Fruit fly (Drosophila melanogaster): ENCODE data around the gene fog.
"Not testable (repeated sequence)": the region's sequence is repeated elsewhere in the genome, so short reads cannot be mapped to it uniquely, and the experiment has no call there.

fog gene

DNA sequence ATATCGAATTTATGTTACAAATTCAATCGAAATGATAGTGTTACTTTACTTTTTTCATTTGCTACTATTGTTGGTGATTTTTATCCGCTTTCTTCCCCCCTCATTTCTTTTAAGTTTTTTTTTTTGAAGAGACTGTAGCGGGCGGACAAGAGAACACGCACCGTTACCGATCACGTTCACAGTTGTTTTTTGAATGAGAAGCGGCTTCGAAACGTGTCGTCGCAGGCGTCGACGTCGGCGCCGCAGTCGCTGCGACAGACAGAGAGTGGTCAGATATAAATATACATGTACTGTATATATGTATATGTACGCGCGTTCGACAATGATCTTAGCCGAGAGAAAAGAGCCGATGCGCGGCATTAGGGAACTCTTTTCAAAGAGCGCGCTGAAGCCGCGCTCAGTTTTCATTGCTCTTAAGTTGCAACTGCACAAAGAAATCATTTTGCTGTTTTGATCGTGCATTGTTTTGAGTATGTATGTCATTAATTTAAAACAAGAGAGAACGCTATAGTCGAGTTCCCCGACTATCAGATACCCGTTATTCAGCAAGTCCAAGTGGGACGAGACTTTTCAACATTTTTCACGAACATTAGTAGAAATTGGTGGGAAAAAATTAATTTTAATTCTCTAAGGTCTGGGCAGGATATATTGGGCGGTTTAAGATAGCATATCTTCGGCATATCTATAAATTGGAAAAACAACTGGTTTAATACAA, at the start of gene fog:
Gene fog (minus strand): TSS at position 201 of the 715 bp plus-strand sequence.
- TF ChIP-seq CG8478 (optimal IDR thresholded peaks at IDR 0.05): no peak
- TF ChIP-seq CTCF (optimal IDR thresholded peaks at IDR 0.05): no peak

DNA sequence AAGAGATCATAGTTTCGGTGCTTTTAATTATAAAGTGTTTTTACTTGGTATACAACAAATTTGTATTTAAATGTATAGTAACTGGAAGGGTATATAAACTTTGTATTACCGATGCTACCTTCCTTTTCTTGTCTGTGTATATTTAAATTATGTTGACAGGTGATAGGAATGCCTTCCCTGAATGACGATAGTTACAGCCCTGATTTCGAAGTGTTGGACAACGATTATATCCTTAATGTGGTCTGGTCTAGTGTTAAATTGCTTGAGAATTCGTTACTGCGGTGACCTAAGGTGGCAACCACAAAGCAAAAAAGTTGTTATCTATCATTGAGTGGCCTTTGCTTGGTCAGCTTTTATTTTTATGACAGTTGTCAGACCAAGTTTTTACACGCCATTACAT, 17.5 kb upstream of the fog start, which contains the start of gene CG34334:
Gene CG34334 (plus strand): TSS at position 301 of the 400 bp plus-strand sequence.
- no peak for TF ChIP-seq CG8478 (optimal IDR thresholded peaks at IDR 0.05)
- TF ChIP-seq CTCF (optimal IDR thresholded peaks at IDR 0.05): no peak

DNA sequence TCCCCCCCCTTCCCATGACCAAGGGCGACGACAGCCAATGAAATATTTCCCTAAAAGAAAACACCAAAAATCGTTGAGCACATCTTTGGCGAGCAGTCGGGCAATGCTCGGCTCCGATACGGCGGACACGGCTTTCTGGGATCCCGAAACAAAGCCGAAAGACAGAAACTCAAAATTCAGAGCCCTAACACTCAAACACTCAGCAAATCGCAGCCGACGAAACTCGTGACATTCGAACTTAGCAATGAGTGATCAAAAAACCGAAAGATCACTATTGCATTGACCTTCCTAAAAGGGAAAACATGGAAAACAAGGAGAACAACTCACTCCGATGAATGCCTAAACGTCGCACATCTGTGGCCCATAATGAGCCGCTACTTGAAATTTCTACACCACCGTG, 4.3 kb upstream of the fog start:
- TF ChIP-seq CG8478 (optimal IDR thresholded peaks at IDR 0.05) (no peak), CTCF (optimal IDR thresholded peaks at IDR 0.05) (no peak)

DNA sequence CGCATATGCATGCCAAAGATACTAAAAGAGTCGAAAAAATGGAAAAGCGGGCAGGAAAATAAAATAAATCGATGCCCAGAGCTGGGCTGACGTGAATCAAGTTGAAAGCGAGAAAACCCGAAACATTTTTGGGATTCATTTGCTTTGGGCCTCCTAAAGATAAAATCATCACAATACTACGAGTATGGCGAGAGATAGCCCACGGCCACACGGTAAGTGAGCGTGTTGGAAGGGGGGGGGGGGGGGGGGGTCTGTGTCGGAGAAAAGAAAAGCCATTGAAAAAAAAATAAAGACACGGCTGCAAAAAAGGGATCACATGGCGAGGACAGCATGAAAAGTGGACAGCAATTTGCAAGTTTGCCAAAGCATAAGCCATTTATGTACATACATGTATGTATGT, 3.1 kb upstream of the fog start:
- TF ChIP-seq CTCF (optimal IDR thresholded peaks at IDR 0.05) (no peak), CG8478 (optimal IDR thresholded peaks at IDR 0.05) (no peak)

DNA sequence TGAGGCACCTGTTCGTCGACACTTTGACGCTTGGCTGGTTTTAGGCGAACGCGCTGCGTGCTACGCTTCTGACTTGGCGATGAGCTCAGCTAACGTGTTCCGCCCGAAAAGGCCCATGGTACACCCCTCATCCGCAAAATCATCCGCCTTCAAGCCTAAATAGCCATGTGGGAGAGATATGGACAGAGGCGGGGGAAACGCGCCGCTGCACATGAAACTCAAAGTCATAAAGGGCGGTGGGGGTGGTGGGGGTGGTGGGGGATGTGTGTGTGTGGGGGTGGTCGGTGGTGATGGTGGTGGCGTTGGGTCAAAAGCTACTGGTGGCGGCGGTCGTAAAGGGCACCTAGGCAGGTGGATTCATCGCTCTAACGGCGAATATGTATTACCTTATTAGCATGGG, 3.7 kb downstream of the fog start:
- no peak for TF ChIP-seq CTCF (optimal IDR thresholded peaks at IDR 0.05)
- no peak for TF ChIP-seq CG8478 (optimal IDR thresholded peaks at IDR 0.05)

DNA sequence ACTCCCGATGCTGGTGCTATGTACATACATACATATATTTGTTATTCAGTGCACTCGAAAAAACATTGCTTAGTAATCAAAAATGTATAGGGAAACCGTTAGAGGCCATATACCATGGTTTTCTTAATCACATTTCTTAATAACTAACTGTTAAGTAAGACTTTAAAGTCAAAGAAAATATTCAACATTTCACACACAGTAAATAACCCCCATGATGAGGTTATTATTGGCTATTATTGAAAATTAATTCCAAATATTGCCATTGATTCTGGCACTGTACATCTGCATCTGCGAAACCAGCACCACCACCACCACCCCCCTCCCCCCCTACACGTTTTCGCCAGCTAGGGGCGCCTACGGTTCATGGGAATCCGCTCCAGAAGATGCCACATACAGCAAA, 7.7 kb downstream of the fog start:
- TF ChIP-seq CTCF (optimal IDR thresholded peaks at IDR 0.05): no peak
- TF ChIP-seq CG8478 (optimal IDR thresholded peaks at IDR 0.05): no peak

DNA sequence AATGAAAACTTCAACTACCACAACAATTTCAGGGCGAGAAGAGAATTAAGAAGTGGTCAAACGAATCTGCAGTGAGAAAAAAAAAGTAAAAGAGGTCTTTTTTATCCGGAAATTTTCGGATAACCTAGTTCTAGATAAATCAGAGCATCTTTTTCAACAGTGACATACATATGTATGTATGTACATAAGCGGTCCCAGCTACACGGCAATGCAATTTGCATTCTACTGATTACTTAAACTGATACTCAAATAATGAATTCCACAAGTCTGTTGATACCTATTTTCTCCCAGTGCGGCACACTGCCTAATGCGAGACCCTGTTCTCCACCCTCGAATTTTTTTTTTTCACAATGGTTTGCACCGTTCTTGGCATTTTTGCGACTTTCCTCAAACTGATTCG, 8.6 kb downstream of the fog start:
- TF ChIP-seq CTCF (optimal IDR thresholded peaks at IDR 0.05) (no peak), CG8478 (optimal IDR thresholded peaks at IDR 0.05) (no peak)

DNA sequence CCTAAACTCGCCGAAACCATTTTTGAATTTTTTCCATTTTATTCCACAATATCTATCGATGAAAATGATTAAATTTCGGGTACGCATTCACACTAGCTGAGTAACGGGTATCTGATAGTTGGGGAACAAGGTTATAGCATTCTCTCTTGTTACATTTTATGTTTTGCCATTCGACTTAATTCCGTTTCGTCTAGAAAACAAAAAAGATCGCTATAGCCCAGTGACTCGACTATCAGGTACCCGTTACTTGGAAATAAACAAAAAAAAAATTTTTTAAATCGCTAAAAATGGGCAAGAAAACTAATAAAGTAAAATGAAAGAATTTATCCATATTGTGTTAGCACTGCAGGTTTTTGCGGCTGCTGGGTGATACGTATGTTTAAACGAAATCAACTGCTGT, 16.6 kb downstream of the fog start:
- no peak for TF ChIP-seq CG8478 (optimal IDR thresholded peaks at IDR 0.05)
- TF ChIP-seq CTCF (optimal IDR thresholded peaks at IDR 0.05): no peak

DNA sequence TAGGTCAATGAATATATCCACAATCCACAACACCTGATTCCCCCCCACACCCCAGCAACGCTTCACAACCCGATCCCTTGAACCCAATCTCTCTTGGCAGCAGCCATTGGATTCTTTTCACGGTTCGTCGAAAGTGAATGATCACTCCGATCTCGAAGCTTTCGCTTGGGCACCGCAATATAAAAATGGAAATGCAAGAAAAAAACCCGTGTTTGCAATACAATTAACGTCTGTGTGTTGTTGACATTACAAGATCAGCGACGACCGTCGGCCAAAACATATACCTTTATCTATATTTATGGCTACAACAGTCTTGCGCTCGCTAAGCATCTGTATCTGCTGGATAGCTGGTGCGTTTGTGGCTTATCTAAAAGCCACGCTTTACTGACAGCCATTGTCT, 17.7 kb downstream of the fog start:
- TF ChIP-seq CTCF (optimal IDR thresholded peaks at IDR 0.05) (no peak), CG8478 (optimal IDR thresholded peaks at IDR 0.05) (no peak)

DNA sequence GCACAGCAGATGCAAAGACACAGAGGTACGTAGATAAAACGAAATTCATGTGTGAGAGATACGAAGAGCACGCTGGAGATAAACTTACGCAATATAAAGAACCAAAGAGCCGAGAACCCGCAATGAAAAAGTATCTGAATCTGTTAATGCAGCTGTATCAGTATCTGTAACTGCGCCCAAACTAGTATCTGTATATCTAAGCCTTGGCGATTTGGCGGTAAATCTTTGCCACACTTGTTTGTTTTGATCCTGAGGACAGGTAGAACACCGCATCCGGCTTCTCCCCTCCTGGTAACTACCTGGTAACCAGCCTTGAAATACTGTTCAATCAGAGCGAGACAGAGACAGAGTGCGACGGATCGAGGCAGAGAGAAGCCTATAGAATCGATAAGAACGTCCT, 18.6 kb downstream of the fog start:
- TF ChIP-seq CTCF (optimal IDR thresholded peaks at IDR 0.05) (no peak), CG8478 (optimal IDR thresholded peaks at IDR 0.05) (no peak)

DNA sequence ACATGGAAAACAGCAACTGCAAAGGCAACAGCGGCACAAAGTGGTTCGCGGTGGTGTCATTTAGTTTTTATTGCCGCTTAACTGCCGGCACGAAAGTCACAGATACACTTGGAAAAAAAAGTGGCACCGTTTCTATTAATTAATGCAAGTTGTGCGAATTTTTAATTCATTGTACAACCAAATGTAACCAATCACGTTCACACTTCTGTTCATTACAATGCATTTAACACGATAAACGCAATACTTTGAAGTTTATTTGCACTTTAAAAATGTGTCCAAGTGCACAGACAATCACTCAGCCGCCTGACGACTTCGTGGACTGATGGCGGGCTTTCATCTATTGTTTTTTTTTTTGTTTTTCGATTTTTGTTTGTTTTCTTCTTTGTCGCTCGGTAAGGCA, 21.5 kb downstream of the fog start:
- TF ChIP-seq CTCF (optimal IDR thresholded peaks at IDR 0.05): no peak
- TF ChIP-seq CG8478 (optimal IDR thresholded peaks at IDR 0.05): no peak

DNA sequence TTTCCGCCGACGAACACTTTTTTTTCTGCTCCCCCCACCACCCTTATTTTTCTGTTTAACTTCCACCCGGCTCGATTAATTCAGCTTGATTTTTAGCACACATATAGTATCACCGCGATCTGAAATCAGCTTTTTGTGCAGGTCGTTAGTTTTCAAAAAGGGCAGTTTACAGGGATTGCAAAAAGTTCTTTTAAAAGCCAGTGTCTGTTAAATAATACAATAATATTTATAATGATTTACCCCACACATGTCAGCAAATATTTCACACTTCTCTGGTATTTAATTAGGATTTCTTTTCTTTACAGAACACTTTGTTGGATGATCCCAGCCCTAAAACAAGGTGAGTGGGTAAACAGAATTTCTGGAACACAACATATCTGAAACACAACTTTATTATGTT, 22.9 kb downstream of the fog start, which contains the start of gene CG42346:
Gene CG42346 (plus strand): TSS at position 301 of the 400 bp plus-strand sequence.
- TF ChIP-seq CG8478 (optimal IDR thresholded peaks at IDR 0.05) (no peak), CTCF (optimal IDR thresholded peaks at IDR 0.05) (no peak)

DNA sequence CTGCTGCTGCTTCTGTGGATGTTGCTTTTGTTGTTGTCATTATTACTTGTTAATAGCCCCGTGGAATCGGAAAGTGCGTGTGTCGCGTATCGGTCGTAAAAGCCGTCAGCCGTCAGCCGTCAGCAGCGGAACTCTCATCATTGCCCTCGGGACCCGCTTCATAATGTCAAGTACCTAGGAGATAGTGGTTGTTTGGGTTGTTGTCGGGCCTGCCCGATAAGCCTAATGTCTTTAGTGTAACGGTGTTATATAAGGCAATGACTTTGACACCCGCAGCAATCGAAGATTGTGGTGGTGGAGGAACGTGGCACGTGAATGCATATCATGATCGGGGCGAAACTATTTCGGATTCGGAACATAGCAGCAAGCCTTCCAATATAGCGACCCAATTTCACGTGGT, 24.5 kb downstream of the fog start:
- no peak for TF ChIP-seq CTCF (optimal IDR thresholded peaks at IDR 0.05)
- TF ChIP-seq CG8478 (optimal IDR thresholded peaks at IDR 0.05): no peak

DNA sequence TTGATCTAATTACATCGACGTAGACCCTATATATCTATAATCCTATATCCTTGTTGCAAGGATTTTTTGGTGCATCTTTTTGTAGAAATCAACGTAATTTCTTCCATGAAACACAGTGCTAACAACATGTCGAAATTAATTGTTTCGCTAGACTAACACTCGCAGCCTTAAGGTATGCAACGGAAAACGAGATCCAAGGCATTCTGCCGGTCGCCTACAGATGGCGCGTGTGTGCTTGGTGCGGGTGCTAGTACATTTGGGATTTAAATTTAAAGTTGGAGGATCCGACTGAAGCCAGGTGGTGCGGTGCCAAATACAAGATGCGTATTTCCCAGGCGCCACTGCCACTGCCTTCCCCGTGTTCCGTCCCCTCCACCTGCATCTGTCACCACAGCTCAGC, 30.3 kb downstream of the fog start:
- TF ChIP-seq CG8478 (optimal IDR thresholded peaks at IDR 0.05) (no peak), CTCF (optimal IDR thresholded peaks at IDR 0.05) (peak; percentile 92 to 96)

DNA sequence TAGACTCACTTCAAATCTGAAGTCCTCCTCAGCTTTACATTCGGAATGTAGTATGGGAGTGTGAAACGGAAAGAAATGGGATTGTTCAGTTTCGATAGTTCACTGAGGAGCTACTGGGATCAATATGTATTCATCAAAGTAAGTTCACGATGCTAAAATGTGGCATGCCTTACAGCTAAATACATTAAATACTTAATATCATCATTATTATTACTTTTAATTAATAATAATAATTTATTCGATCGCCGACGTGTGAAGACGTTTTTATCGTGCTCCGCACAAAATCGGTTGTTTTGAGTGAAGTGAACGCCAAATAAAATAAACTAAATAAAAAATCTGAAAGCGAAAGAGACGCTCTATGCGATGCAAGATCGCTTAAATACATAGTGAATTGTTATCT, 43.2 kb downstream of the fog start, which contains the start of gene CG12446:
Gene CG12446 (minus strand): TSS at position 101 of the 400 bp plus-strand sequence.
- not testable (repeated sequence) for TF ChIP-seq CG8478, CTCF (optimal IDR thresholded peaks at IDR 0.05)

DNA sequence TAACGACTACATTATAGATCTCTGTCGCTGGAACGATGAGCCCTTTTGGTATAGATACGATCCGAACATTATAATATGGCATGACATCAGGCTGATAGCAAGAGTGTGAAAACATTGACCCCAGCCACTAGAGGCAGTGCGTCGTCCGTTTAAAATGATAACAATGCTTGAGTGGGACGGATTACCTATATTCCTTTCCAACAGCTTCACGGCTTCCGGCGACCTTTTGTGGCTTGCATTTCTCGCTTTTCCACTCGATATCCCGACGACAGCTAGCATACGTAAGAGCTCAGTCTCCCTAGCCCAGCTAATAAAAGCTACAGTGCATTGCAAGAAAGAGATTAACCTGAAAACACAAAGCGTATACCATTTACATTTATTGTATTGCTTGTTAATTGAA, 58.9 kb downstream of the fog start:
- TF ChIP-seq CG8478 (optimal IDR thresholded peaks at IDR 0.05): no peak
- no peak for TF ChIP-seq CTCF (optimal IDR thresholded peaks at IDR 0.05)
